Fruit fly (Drosophila melanogaster): ENCODE data around the gene ATPsynE.

ATPsynE gene

dm6 chr3R:14326250-14327112 is at the start of gene ATPsynE, which contains the start of gene Afti (continued):
- TF ChIP-seq sna (GFP tag; IDR thresholded peaks at IDR 0.05; ENCODE audit: partially characterized antibody) = peak; percentile 29
- peak; percentile 98 for TF ChIP-seq nerfin-1 (tag; optimal IDR thresholded peaks at IDR 0.05)

dm6 chr3R:14277894-14278522 is 48.7 kb upstream of the ATPsynE start:
- TF ChIP-seq CG15073 (GFP tag; optimal IDR thresholded peaks at IDR 0.05) = no peak
- no peak for TF ChIP-seq CG2120 (GFP tag; optimal IDR thresholded peaks at IDR 0.05)
- peak; percentile 89 for TF ChIP-seq Atf6 (GFP tag; IDR thresholded peaks at IDR 0.05)
- TF ChIP-seq CG2889 (GFP tag; IDR thresholded peaks at IDR 0.05) = no peak
- peak; percentile 20 for TF ChIP-seq Bdp1 (GFP tag; optimal IDR thresholded peaks at IDR 0.05)
- peak; percentile 74 for TF ChIP-seq tin (GFP tag; optimal IDR thresholded peaks at IDR 0.05)
- TF ChIP-seq CG17568 (GFP tag; optimal IDR thresholded peaks at IDR 0.05) = no peak
- peak; percentile 37 for TF ChIP-seq pum (GFP tag; optimal IDR thresholded peaks at IDR 0.05)
- peak; percentile 88 for TF ChIP-seq CG18262 (tag; optimal IDR thresholded peaks at IDR 0.05)
- TF ChIP-seq Hr78 (GFP tag; optimal IDR thresholded peaks at IDR 0.05) = no peak
- peak; percentile 63 for TF ChIP-seq E2f2 (GFP tag; IDR thresholded peaks at IDR 0.05)
- TF ChIP-seq maf-S (GFP tag; optimal IDR thresholded peaks at IDR 0.05) = no peak
- TF ChIP-seq Camta (GFP tag; optimal IDR thresholded peaks at IDR 0.05) = peak; percentile 7
- no peak for TF ChIP-seq CG12769 (tag; optimal IDR thresholded peaks at IDR 0.05)
- TF ChIP-seq Side (GFP tag; optimal IDR thresholded peaks at IDR 0.05) = no peak
- no peak for TF ChIP-seq CG13624 (GFP tag; optimal IDR thresholded peaks at IDR 0.05)
- no peak for TF ChIP-seq NK7.1 (GFP tag; optimal IDR thresholded peaks at IDR 0.05)
- TF ChIP-seq Asciz (GFP tag; optimal IDR thresholded peaks at IDR 0.05) = no peak
- TF ChIP-seq Sox102F (GFP tag; optimal IDR thresholded peaks at IDR 0.05) = peak; percentile 71
- peak; percentile 46 for TF ChIP-seq vfl (GFP tag; optimal IDR thresholded peaks at IDR 0.05)
- TF ChIP-seq chn (GFP tag; optimal IDR thresholded peaks at IDR 0.05) = peak; percentile 56
- peak; percentile 79 for TF ChIP-seq trem (tag; optimal IDR thresholded peaks at IDR 0.05)
- TF ChIP-seq Hr3 (GFP tag; optimal IDR thresholded peaks at IDR 0.05) = peak; percentile 58
- TF ChIP-seq CG16779 (GFP tag; IDR thresholded peaks at IDR 0.05) = no peak
- TF ChIP-seq ken (GFP tag; IDR thresholded peaks at IDR 0.05) = peak; percentile 68; the same call in 1 of the 3 replicates
- peak; percentile 66 for TF ChIP-seq tup (GFP tag; optimal IDR thresholded peaks at IDR 0.05)
- no peak for TF ChIP-seq knrl (GFP tag; IDR thresholded peaks at IDR 0.05; ENCODE audit: partially characterized antibody)
- TF ChIP-seq CG32767 (GFP tag; IDR thresholded peaks at IDR 0.05) = peak; percentile 79
- TF ChIP-seq peb (GFP tag; IDR thresholded peaks at IDR 0.05) = no peak; the same call in 1 of the 2 replicates
- TF ChIP-seq Atf-2 (GFP tag; optimal IDR thresholded peaks at IDR 0.05) = no peak
- peak; percentile 65 for TF ChIP-seq Ravus (GFP tag; IDR thresholded peaks at IDR 0.05)
- TF ChIP-seq Jarid2 (GFP tag; optimal IDR thresholded peaks at IDR 0.05) = no peak
- no peak for TF ChIP-seq schlank (tag; optimal IDR thresholded peaks at IDR 0.05)
- peak; percentile 29 for TF ChIP-seq CG8944 (GFP tag; optimal IDR thresholded peaks at IDR 0.05)
- no peak for TF ChIP-seq gcm (GFP tag; optimal IDR thresholded peaks at IDR 0.05)
- TF ChIP-seq CG10321 (GFP tag; IDR thresholded peaks at IDR 0.05) = no peak
- TF ChIP-seq CG6689 (GFP tag; IDR thresholded peaks at IDR 0.05) = peak; percentile 91
- no peak for TF ChIP-seq insv (GFP tag; optimal IDR thresholded peaks at IDR 0.05)
- 0 out of 2 replicates have a peak, but pooled peaks have one; percentile 6 for TF ChIP-seq Rx (GFP tag; IDR thresholded peaks at IDR 0.05)
- TF ChIP-seq sima (GFP tag; optimal IDR thresholded peaks at IDR 0.05) = no peak
- no peak for TF ChIP-seq CG3281 (GFP tag; optimal IDR thresholded peaks at IDR 0.05)
- peak; percentile 85 for TF ChIP-seq CG13424 (tag; optimal IDR thresholded peaks at IDR 0.05)
- peak; percentile 81 for TF ChIP-seq phol (tag; optimal IDR thresholded peaks at IDR 0.05)
- no peak for TF ChIP-seq Sox100B (GFP tag; optimal IDR thresholded peaks at IDR 0.05)
